Worm (Caenorhabditis elegans) whole organism, L4 larva: ENCODE data around the gene spig-1.

Experiments used
- Y75B8A.6 ChIP-seq: fragments of 200-800 bp; sonication (Bioruptor generic); IDR thresholded peaks from 2 replicates; pipeline ENCODE4 v1.3.6; 2022; ENCODE audit warnings: missing genetic modification reagents, missing genetic modification characterization, missing compliant biosample characterization
- ama-1 ChIP-seq: fragments of 150-350 bp; optimal IDR thresholded peaks from 2 replicates; lab custom pipeline; 2014; ENCODE audit warnings: inconsistent platforms, mixed read lengths
- ceh-20 ChIP-seq: fragments of 200-800 bp; sonication (Bioruptor generic); IDR thresholded peaks from 2 replicates; pipeline ENCODE4 v1.3.6; 2022; ENCODE audit warnings: missing genetic modification reagents, missing genetic modification characterization, missing compliant biosample characterization
- ceh-62 ChIP-seq: sonication (generic microtip); optimal IDR thresholded peaks from 2 replicates; lab custom pipeline; 2017; ENCODE audit warnings: missing biosample characterization, missing genetic modification characterization
- dmd-6 ChIP-seq: fragments of 200-800 bp; sonication (Bioruptor generic); IDR thresholded peaks from 2 replicates; pipeline ENCODE4 v1.3.6; 2022; ENCODE audit warnings: missing genetic modification reagents, missing genetic modification characterization, missing compliant biosample characterization
- dve-1 ChIP-seq: sonication (generic microtip); optimal IDR thresholded peaks from 2 replicates; lab custom pipeline; 2017; ENCODE audit warnings: antibody characterized with exemption, mild to moderate bottlenecking, missing genetic modification characterization, missing compliant biosample characterization; ENCODE audit not compliant: insufficient read depth
- nhr-10 ChIP-seq: fragments of 150-350 bp; optimal IDR thresholded peaks from 2 replicates; lab custom pipeline; 2014; ENCODE audit warnings: missing biosample characterization, missing genetic modification characterization
- nhr-11 ChIP-seq: fragments of 150-350 bp; optimal IDR thresholded peaks from 2 replicates; lab custom pipeline; 2014; ENCODE audit warnings: missing biosample characterization, missing genetic modification characterization
- nhr-25 ChIP-seq: sonication (generic microtip); optimal IDR thresholded peaks from 2 replicates; lab custom pipeline; 2017; ENCODE audit warnings: missing genetic modification characterization, mild to moderate bottlenecking, missing compliant biosample characterization, antibody characterized with exemption, moderate library complexity, borderline replicate concordance; ENCODE audit not compliant: insufficient read depth
- rbr-2 ChIP-seq: sonication (generic microtip); optimal IDR thresholded peaks from 2 replicates; lab custom pipeline; 2016; ENCODE audit warnings: missing genotype, missing genetic modification characterization, missing compliant biosample characterization

DNA sequence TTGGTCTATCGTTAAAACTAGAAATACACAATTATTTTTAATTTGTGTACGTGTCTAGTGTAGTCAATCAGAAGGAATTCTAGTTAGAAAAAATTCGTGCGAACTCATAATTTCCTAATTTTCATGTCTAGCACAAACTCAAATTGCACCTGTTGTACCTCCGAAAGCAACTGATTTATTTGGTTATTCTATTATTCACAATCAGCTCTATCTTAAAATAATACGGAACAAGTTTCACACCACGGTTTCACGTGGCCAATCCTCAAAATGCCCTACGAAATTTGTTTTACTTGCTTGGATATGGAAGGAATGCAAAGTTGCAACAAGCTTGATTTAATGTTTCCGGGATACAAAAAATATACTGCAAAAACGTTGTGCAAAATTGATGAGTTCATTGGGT lies 38.9 kb upstream of the spig-1 start, which contains the start of gene srw-127:
- TF ChIP-seq nhr-11 (tag; lab: Kevin White, UChicago), result no peak
- no peak for TF ChIP-seq nhr-25 (tag; lab: Kevin White, UChicago)
- TF ChIP-seq nhr-10 (tag; lab: Kevin White, UChicago), result no peak
- no peak for TF ChIP-seq rbr-2 (tag; lab: Kevin White, UChicago)
- no peak for TF ChIP-seq dmd-6 (GFP tag; lab: Robert Waterston, UW)
- no peak for TF ChIP-seq Y75B8A.6 (GFP tag; lab: Robert Waterston, UW)
- no peak for TF ChIP-seq dve-1 (tag; lab: Kevin White, UChicago)
- TF ChIP-seq ama-1, result no peak
- TF ChIP-seq ceh-20 (GFP tag; lab: Robert Waterston, UW), result no peak
- TF ChIP-seq ceh-62 (tag; lab: Kevin White, UChicago), result no peak
